Fruit fly (Drosophila melanogaster): ENCODE data around the gene Spindly.

Gene Spindly

dm6 chr2L:3532973-3533525 is 2.9 kb upstream of the Spindly start:
- TF ChIP-seq CTCF (optimal IDR thresholded peaks at IDR 0.05) (no peak), CG8478 (optimal IDR thresholded peaks at IDR 0.05) (no peak)

- TF ChIP-seq CTCF (optimal IDR thresholded peaks at IDR 0.05) (no peak), CG8478 (optimal IDR thresholded peaks at IDR 0.05) (no peak)
Observed at dm6 chr2L:3524729-3525181, 5.4 kb downstream of the Spindly start, which contains the start of gene CG8852. Gene CG8852 (plus strand): TSS chr2L:3525131.

- no peak for TF ChIP-seq CTCF (optimal IDR thresholded peaks at IDR 0.05)
- TF ChIP-seq CG8478 (optimal IDR thresholded peaks at IDR 0.05), result no peak
Observed at dm6 chr2L:3523956-3524355, 6.2 kb downstream of the Spindly start, which contains the start of gene Sr-CIV. Gene Sr-CIV (minus strand): TSS chr2L:3524056.

- TF ChIP-seq CTCF (optimal IDR thresholded peaks at IDR 0.05) (no peak), CG8478 (optimal IDR thresholded peaks at IDR 0.05) (no peak)
Observed at dm6 chr2L:3519551-3519950, 10.6 kb downstream of the Spindly start, which contains the start of the genes CG3213 and CG8851. Gene CG3213 (minus strand): TSS chr2L:3519651. Gene CG8851 (plus strand): TSS chr2L:3519677.

dm6 chr2L:3514569-3515191 is 15.4 kb downstream of the Spindly start, which contains the start of the genes LeuRS and CG17593:
Gene LeuRS (minus strand): TSS chr2L:3514656.
Gene CG17593 (plus strand): TSS chr2L:3514872.
- TF ChIP-seq CG8478 (optimal IDR thresholded peaks at IDR 0.05) (no peak), CTCF (optimal IDR thresholded peaks at IDR 0.05) (no peak)

dm6 chr2L:3510002-3510401 is 20.1 kb downstream of the Spindly start, which contains the start of gene CG31954:
Gene CG31954 (minus strand): TSS chr2L:3510102.
- TF ChIP-seq CTCF (optimal IDR thresholded peaks at IDR 0.05), result no peak
- TF ChIP-seq CG8478 (optimal IDR thresholded peaks at IDR 0.05), result no peak

- no peak for TF ChIP-seq CG8478 (optimal IDR thresholded peaks at IDR 0.05)
- TF ChIP-seq CTCF (optimal IDR thresholded peaks at IDR 0.05), result no peak
Observed at dm6 chr2L:3507209-3508164, 22.6 kb downstream of the Spindly start, which contains the start of gene tim. Gene tim (minus strand): TSS chr2L:3508119.

- TF ChIP-seq CG8478 (optimal IDR thresholded peaks at IDR 0.05), result no peak
- TF ChIP-seq CTCF (optimal IDR thresholded peaks at IDR 0.05), result no peak
Observed at dm6 chr2L:3506806-3507205, 23.3 kb downstream of the Spindly start.

dm6 chr2L:3506322-3506721 is 23.8 kb downstream of the Spindly start:
- TF ChIP-seq CG8478 (optimal IDR thresholded peaks at IDR 0.05) (no peak), CTCF (optimal IDR thresholded peaks at IDR 0.05) (no peak)

dm6 chr2L:3504851-3505250 is 25.3 kb downstream of the Spindly start:
- TF ChIP-seq CG8478 (optimal IDR thresholded peaks at IDR 0.05), result no peak
- no peak for TF ChIP-seq CTCF (optimal IDR thresholded peaks at IDR 0.05)

dm6 chr2L:3495465-3495864 is 34.7 kb downstream of the Spindly start:
- no peak for TF ChIP-seq CG8478 (optimal IDR thresholded peaks at IDR 0.05)
- TF ChIP-seq CTCF (optimal IDR thresholded peaks at IDR 0.05), result no peak

- no peak for TF ChIP-seq CG8478 (optimal IDR thresholded peaks at IDR 0.05)
- TF ChIP-seq CTCF (optimal IDR thresholded peaks at IDR 0.05), result no peak
Observed at dm6 chr2L:3493475-3493874, 36.6 kb downstream of the Spindly start.

dm6 chr2L:3490971-3491370 is 39.1 kb downstream of the Spindly start, which contains the start of gene CG15414:
Gene CG15414 (minus strand): TSS chr2L:3491071.
- no peak for TF ChIP-seq CG8478 (optimal IDR thresholded peaks at IDR 0.05)
- TF ChIP-seq CTCF (optimal IDR thresholded peaks at IDR 0.05), result peak; percentile 22 to 31

- TF ChIP-seq CTCF (optimal IDR thresholded peaks at IDR 0.05) (no peak), CG8478 (optimal IDR thresholded peaks at IDR 0.05) (no peak)
Observed at dm6 chr2L:3485506-3485905, 44.6 kb downstream of the Spindly start.

- TF ChIP-seq CG8478 (optimal IDR thresholded peaks at IDR 0.05), result no peak
- no peak for TF ChIP-seq CTCF (optimal IDR thresholded peaks at IDR 0.05)
Observed at dm6 chr2L:3484759-3485158, 45.4 kb downstream of the Spindly start.

Measured in S2 (cell line).